Fruit fly (Drosophila melanogaster) whole organism, embryonic: ENCODE results near the gene CG43675.
A peak's percentile ranks its signal among the peaks of the same experiment; 100 is the strongest.

Source experiments
- B-H1 ChIP-seq: fragments of 200-800 bp; sonication (Bioruptor generic); IDR thresholded peaks from 3 replicates; pipeline ENCODE4 v1.3.6; 2022; ENCODE audit warnings: missing biosample characterization, missing genetic modification characterization
- Blimp-1 ChIP-seq: fragments of 200-800 bp; sonication (Bioruptor generic); optimal IDR thresholded peaks from 3 replicates; lab custom pipeline; 2018; ENCODE audit warnings: missing biosample characterization, missing genetic modification characterization, mild to moderate bottlenecking, moderate library complexity, missing genetic modification reagents
- C15 ChIP-seq: fragments of 200-800 bp; sonication (Bioruptor generic); IDR thresholded peaks from 3 replicates; pipeline ENCODE4 v1.3.6; 2022; ENCODE audit warnings: missing biosample characterization, missing genetic modification characterization
- CG11247 ChIP-seq: fragments of 200-800 bp; sonication (Bioruptor generic); IDR thresholded peaks from 2 replicates; pipeline ENCODE4 v1.3.6; 2022; ENCODE audit warnings: missing biosample characterization, missing genetic modification characterization
- CG13123 ChIP-seq: fragments of 200-800 bp; sonication (Bioruptor generic); optimal IDR thresholded peaks from 2 replicates; lab custom pipeline; 2016; ENCODE audit warnings: missing biosample characterization, missing genetic modification characterization
- CG13775 ChIP-seq: fragments of 200-800 bp; sonication (Bioruptor generic); optimal IDR thresholded peaks from 3 replicates; lab custom pipeline; 2017; ENCODE audit warnings: missing biosample characterization, mild to moderate bottlenecking, missing genetic modification characterization
- CG14710 ChIP-seq: fragments of 200-800 bp; sonication (Bioruptor generic); optimal IDR thresholded peaks from 3 replicates; lab custom pipeline; 2019; ENCODE audit warnings: missing biosample characterization, mild to moderate bottlenecking, missing genetic modification characterization, moderate library complexity
- CG15011 ChIP-seq: fragments of 200-800 bp; sonication (Bioruptor generic); optimal IDR thresholded peaks from 3 replicates; lab custom pipeline; 2018; ENCODE audit warnings: missing biosample characterization, mild to moderate bottlenecking, missing genetic modification characterization
- CG15269 ChIP-seq: fragments of 200-800 bp; sonication (Bioruptor generic); optimal IDR thresholded peaks from 2 replicates; lab custom pipeline; 2018; ENCODE audit warnings: missing biosample characterization, mild to moderate bottlenecking, missing genetic modification characterization, moderate library complexity
- CG15479 ChIP-seq: fragments of 200-800 bp; sonication (Bioruptor generic); optimal IDR thresholded peaks from 3 replicates; lab custom pipeline; 2019; ENCODE audit warnings: missing biosample characterization, mild to moderate bottlenecking, missing genetic modification characterization, moderate library complexity
- CG16813 ChIP-seq: fragments of 200-800 bp; sonication (Bioruptor generic); IDR thresholded peaks from 3 replicates; pipeline ENCODE4 v1.3.6; 2022; ENCODE audit warnings: missing biosample characterization, missing genetic modification characterization; ENCODE audit not compliant: partially characterized antibody
- CG18619 ChIP-seq: fragments of 200-800 bp; sonication (Bioruptor generic); optimal IDR thresholded peaks from 3 replicates; lab custom pipeline; 2017; ENCODE audit warnings: missing biosample characterization, mild to moderate bottlenecking, missing genetic modification characterization
- CG2202 ChIP-seq: fragments of 200-800 bp; sonication (Bioruptor generic); optimal IDR thresholded peaks from 2 replicates; lab custom pipeline; 2018; ENCODE audit warnings: missing biosample characterization, mild to moderate bottlenecking, missing genetic modification characterization
- CG3065 ChIP-seq: fragments of 200-800 bp; sonication (Bioruptor generic); optimal IDR thresholded peaks from 2 replicates; lab custom pipeline; 2016; ENCODE audit warnings: missing biosample characterization, missing genetic modification characterization
- CG4424 ChIP-seq: fragments of 200-800 bp; sonication (Bioruptor generic); optimal IDR thresholded peaks from 3 replicates; lab custom pipeline; 2016; ENCODE audit warnings: missing biosample characterization, missing genetic modification characterization
- CG4820 ChIP-seq: fragments of 200-800 bp; sonication (Bioruptor generic); optimal IDR thresholded peaks from 3 replicates; lab custom pipeline; 2016; ENCODE audit warnings: missing biosample characterization, missing genetic modification characterization
- CG7928 ChIP-seq: fragments of 200-800 bp; sonication (Bioruptor generic); optimal IDR thresholded peaks from 2 replicates; lab custom pipeline; 2017; ENCODE audit warnings: missing biosample characterization, mild to moderate bottlenecking, missing genetic modification characterization
- CG7963 ChIP-seq: fragments of 200-800 bp; sonication (Bioruptor generic); IDR thresholded peaks from 3 replicates; pipeline ENCODE4 v1.3.6; 2022; ENCODE audit warnings: missing biosample characterization, missing genetic modification characterization; ENCODE audit not compliant: partially characterized antibody
- CG8089 ChIP-seq: fragments of 200-800 bp; sonication (Bioruptor generic); optimal IDR thresholded peaks from 3 replicates; lab custom pipeline; 2016; ENCODE audit warnings: missing biosample characterization, missing genetic modification characterization
- CG8924 ChIP-seq: fragments of 200-800 bp; optimal IDR thresholded peaks from 3 replicates; lab custom pipeline; 2019; ENCODE audit warnings: missing biosample characterization, mild to moderate bottlenecking, missing genetic modification characterization, moderate library complexity
- CG9727 ChIP-seq: fragments of 200-800 bp; sonication (Bioruptor generic); optimal IDR thresholded peaks from 3 replicates; lab custom pipeline; 2017; ENCODE audit warnings: missing biosample characterization, mild to moderate bottlenecking, missing genetic modification characterization
- CG9876 ChIP-seq: fragments of 200-800 bp; sonication (Bioruptor generic); optimal IDR thresholded peaks from 2 replicates; lab custom pipeline; 2016; ENCODE audit warnings: missing biosample characterization, missing genetic modification characterization
- Camta ChIP-seq: fragments of 200-800 bp; sonication (Bioruptor generic); optimal IDR thresholded peaks from 2 replicates; lab custom pipeline; 2016; ENCODE audit warnings: missing biosample characterization, missing genetic modification characterization
- Dll ChIP-seq: fragments of 200-800 bp; sonication (Bioruptor generic); IDR thresholded peaks from 4 replicates; pipeline ENCODE4 v1.3.6; 2022; ENCODE audit warnings: missing biosample characterization, missing genetic modification characterization; ENCODE audit not compliant: partially characterized antibody
- ERR ChIP-seq: fragments of 200-800 bp; sonication (Bioruptor generic); optimal IDR thresholded peaks from 2 replicates; lab custom pipeline; 2016; ENCODE audit warnings: missing biosample characterization, missing genetic modification characterization
- Fer2 ChIP-seq: fragments of 200-800 bp; sonication (Bioruptor generic); optimal IDR thresholded peaks from 2 replicates; lab custom pipeline; 2018; ENCODE audit warnings: missing biosample characterization, mild to moderate bottlenecking, missing genetic modification characterization, moderate library complexity
- Hey ChIP-seq: fragments of 200-800 bp; sonication (Bioruptor generic); optimal IDR thresholded peaks from 3 replicates; lab custom pipeline; 2018; ENCODE audit warnings: missing biosample characterization, mild to moderate bottlenecking, missing genetic modification characterization
- HmgZ ChIP-seq: fragments of 200-800 bp; sonication (Bioruptor generic); optimal IDR thresholded peaks from 2 replicates; lab custom pipeline; 2018; ENCODE audit warnings: missing biosample characterization, mild to moderate bottlenecking, missing genetic modification characterization
- Hmr ChIP-seq: fragments of 200-800 bp; sonication (Bioruptor generic); optimal IDR thresholded peaks from 3 replicates; lab custom pipeline; 2017; ENCODE audit warnings: mild to moderate bottlenecking, missing biosample characterization, missing genetic modification reagents, missing genetic modification characterization
- MESR4 ChIP-seq: fragments of 200-800 bp; sonication (Bioruptor generic); optimal IDR thresholded peaks from 2 replicates; lab custom pipeline; 2018; ENCODE audit warnings: missing biosample characterization, mild to moderate bottlenecking, missing genetic modification characterization, moderate library complexity
- Mad ChIP-seq: fragments of 200-800 bp; sonication (Bioruptor generic); optimal IDR thresholded peaks from 2 replicates; lab custom pipeline; 2016; ENCODE audit warnings: missing biosample characterization, missing genetic modification characterization
- NK7.1 ChIP-seq: fragments of 200-800 bp; sonication (Bioruptor generic); optimal IDR thresholded peaks from 3 replicates; lab custom pipeline; 2016; ENCODE audit warnings: missing biosample characterization, missing genetic modification characterization
- Neu2 ChIP-seq: fragments of 200-800 bp; sonication (Bioruptor generic); optimal IDR thresholded peaks from 3 replicates; lab custom pipeline; 2016; ENCODE audit warnings: missing biosample characterization, missing genetic modification characterization, borderline replicate concordance
- Sin3A ChIP-seq: fragments of >200 bp; optimal IDR thresholded peaks from 2 replicates; lab custom pipeline; 2018
- Stat92E ChIP-seq, 3 experiments: fragments of >200 bp in 2 of 3; fragments of 200-800 bp in 1 of 3; sonication (Bioruptor generic) in 1 of 3; optimal IDR thresholded peaks; 2 replicates each; lab custom pipeline; 2017 to 2019; ENCODE audit warnings: missing biosample characterization in 3 of 3, missing genetic modification characterization in 3 of 3, mild to moderate bottlenecking in 1 of 3, moderate library complexity in 1 of 3
- Tbp ChIP-seq: fragments of >200 bp; optimal IDR thresholded peaks from 2 replicates; lab custom pipeline; 2018; ENCODE audit warnings: missing biosample characterization, missing genetic modification characterization
- Trl ChIP-seq, 3 experiments: fragments of >200 bp in 2 of 3; fragments of 200-800 bp in 1 of 3; sonication (Bioruptor generic) in 1 of 3; optimal IDR thresholded peaks; 2 replicates in 1 of 3; 3 replicates in 2 of 3; lab custom pipeline; 2016 to 2017; ENCODE audit warnings: missing biosample characterization in 1 of 3, missing genetic modification characterization in 1 of 3
- Xrp1 ChIP-seq: fragments of 200-800 bp; sonication (Bioruptor generic); IDR thresholded peaks from 2 replicates; pipeline ENCODE4 v1.3.6; 2022; ENCODE audit warnings: missing biosample characterization, missing genetic modification characterization
- al ChIP-seq: fragments of 200-800 bp; sonication (Bioruptor generic); IDR thresholded peaks from 2 replicates; pipeline ENCODE4 v1.3.6; 2022; ENCODE audit warnings: missing biosample characterization, missing genetic modification characterization
- ato ChIP-seq: fragments of 200-800 bp; sonication (Bioruptor generic); IDR thresholded peaks from 2 replicates; pipeline ENCODE4 v1.3.6; 2022; ENCODE audit warnings: missing biosample characterization, missing genetic modification characterization; ENCODE audit not compliant: partially characterized antibody
- bcd ChIP-seq: fragments of 200-800 bp; sonication (Bioruptor generic); optimal IDR thresholded peaks from 2 replicates; lab custom pipeline; 2017; ENCODE audit warnings: missing biosample characterization, mild to moderate bottlenecking, missing genetic modification characterization
- da ChIP-seq: fragments of 200-800 bp; sonication (Bioruptor generic); optimal IDR thresholded peaks from 2 replicates; lab custom pipeline; 2016; ENCODE audit warnings: missing biosample characterization, missing genetic modification characterization
- dimm ChIP-seq: fragments of 200-800 bp; sonication (Bioruptor generic); IDR thresholded peaks from 2 replicates; pipeline ENCODE4 v1.3.6; 2022; ENCODE audit warnings: missing biosample characterization, missing genetic modification characterization
- gcm2 ChIP-seq: fragments of 200-800 bp; sonication (Bioruptor generic); optimal IDR thresholded peaks from 2 replicates; lab custom pipeline; 2016; ENCODE audit warnings: missing biosample characterization, missing genetic modification characterization
- ken ChIP-seq: fragments of 200-800 bp; sonication (Bioruptor generic); IDR thresholded peaks from 3 replicates; pipeline ENCODE4 v1.3.6; 2022; ENCODE audit warnings: missing biosample characterization, missing genetic modification characterization
- lmd ChIP-seq: fragments of 200-800 bp; sonication (Bioruptor generic); IDR thresholded peaks from 2 replicates; pipeline ENCODE4 v1.3.6; 2022; ENCODE audit warnings: missing biosample characterization, missing genetic modification characterization
- ro ChIP-seq: fragments of 200-800 bp; sonication (Bioruptor generic); IDR thresholded peaks from 2 replicates; pipeline ENCODE4 v1.3.6; 2022; ENCODE audit warnings: missing biosample characterization, missing genetic modification characterization
- slbo ChIP-seq: fragments of 200-800 bp; sonication (Bioruptor generic); IDR thresholded peaks from 2 replicates; pipeline ENCODE4 v1.3.6; 2022; ENCODE audit warnings: missing biosample characterization, missing genetic modification characterization
- sug ChIP-seq: fragments of 200-800 bp; optimal IDR thresholded peaks from 2 replicates; lab custom pipeline; 2019; ENCODE audit warnings: missing biosample characterization, mild to moderate bottlenecking, missing genetic modification characterization, moderate library complexity
- twi ChIP-seq: fragments of 200-800 bp; optimal IDR thresholded peaks from 2 replicates; lab custom pipeline; 2019; ENCODE audit warnings: missing biosample characterization, mild to moderate bottlenecking, missing genetic modification characterization, moderate library complexity
- wdn ChIP-seq: fragments of 200-800 bp; sonication (Bioruptor generic); IDR thresholded peaks from 2 replicates; pipeline ENCODE4 v1.3.6; 2022; ENCODE audit warnings: missing biosample characterization, missing genetic modification characterization

Gene CG43675

dm6 chr3R:9353276-9353652 is 2.0 kb upstream of the CG43675 start (continued):
- TF ChIP-seq Tbp (GFP tag; lab: Kevin White, UChicago) = no peak
- no peak for TF ChIP-seq Hey (tag; lab: Kevin White, UChicago)
- no peak for TF ChIP-seq C15 (GFP tag; lab: Robert Waterston, UW)
- TF ChIP-seq Stat92E (GFP tag; optimal IDR thresholded peaks at IDR 0.05; lab: Kevin White, UChicago) = peak in 1 of 3 experiments; percentile 45
- TF ChIP-seq Sin3A = no peak
- TF ChIP-seq Neu2 = no peak
- TF ChIP-seq slbo (GFP tag; lab: Robert Waterston, UW) = no peak
- no peak for TF ChIP-seq B-H1 (GFP tag; lab: Robert Waterston, UW)
- no peak for TF ChIP-seq CG15479 (GFP tag; lab: Kevin White, UChicago)
- TF ChIP-seq CG4424 = peak; percentile 92
- TF ChIP-seq CG11247 (GFP tag; lab: Robert Waterston, UW) = no peak
- TF ChIP-seq Blimp-1 (GFP tag; lab: Kevin White, UChicago) = peak; percentile 92
- peak; percentile 27 for TF ChIP-seq Camta (GFP tag; lab: Kevin White, UChicago)
- peak; percentile 85 for TF ChIP-seq Hmr (GFP tag; lab: Kevin White, UChicago)
- TF ChIP-seq dimm (GFP tag; lab: Robert Waterston, UW) = no peak
- no peak for TF ChIP-seq Xrp1 (GFP tag; lab: Robert Waterston, UW)
- peak; percentile 92 for TF ChIP-seq CG9727 (GFP tag; lab: Kevin White, UChicago)
- TF ChIP-seq CG15269 (tag; lab: Kevin White, UChicago) = peak; percentile 92
- no peak for TF ChIP-seq CG7963 (GFP tag; lab: Robert Waterston, UW)
- no peak for TF ChIP-seq MESR4 (GFP tag; lab: Kevin White, UChicago)
- TF ChIP-seq da (GFP tag; lab: Kevin White, UChicago) = no peak
- TF ChIP-seq NK7.1 = peak; percentile 30
- no peak for TF ChIP-seq ken (GFP tag; lab: Robert Waterston, UW)
- TF ChIP-seq CG14710 (tag; lab: Kevin White, UChicago) = peak; percentile 92
- peak; percentile 27 for TF ChIP-seq HmgZ (tag; lab: Kevin White, UChicago)
- TF ChIP-seq lmd (GFP tag; lab: Robert Waterston, UW) = no peak
- peak; percentile 83 for TF ChIP-seq CG13775
- no peak for TF ChIP-seq al (GFP tag; lab: Robert Waterston, UW)
- TF ChIP-seq CG8089 (GFP tag; lab: Kevin White, UChicago) = peak; percentile 9
- TF ChIP-seq Mad (GFP tag; lab: Kevin White, UChicago) = peak; percentile 37
- TF ChIP-seq CG4820 (GFP tag; lab: Kevin White, UChicago) = peak; percentile 74
- no peak for TF ChIP-seq gcm2
- peak in 1 of 2 experiments; percentile 12 for TF ChIP-seq Trl (optimal IDR thresholded peaks at IDR 0.05; lab: Kevin White, UChicago)
- no peak for TF ChIP-seq Trl (GFP tag; optimal IDR thresholded peaks at IDR 0.05; lab: Kevin White, UChicago)
- no peak for TF ChIP-seq CG9876 (GFP tag; lab: Kevin White, UChicago)
- peak; percentile 30 for TF ChIP-seq Fer2
- TF ChIP-seq Dll (GFP tag; lab: Robert Waterston, UW) = no peak
- TF ChIP-seq CG7928 (GFP tag; lab: Kevin White, UChicago) = peak; percentile 40
- TF ChIP-seq CG15011 (GFP tag; lab: Kevin White, UChicago) = peak; percentile 72
- TF ChIP-seq sug (tag; lab: Kevin White, UChicago) = no peak
- TF ChIP-seq bcd (GFP tag; lab: Kevin White, UChicago) = peak; percentile 85
- TF ChIP-seq CG3065 (GFP tag; lab: Kevin White, UChicago) = peak; percentile 58
- peak; percentile 83 for TF ChIP-seq CG18619
- TF ChIP-seq CG13123 = peak; percentile 58
- no peak for TF ChIP-seq CG16813 (GFP tag; lab: Robert Waterston, UW)
- peak; percentile 70 for TF ChIP-seq twi
- no peak for TF ChIP-seq ERR (GFP tag; lab: Kevin White, UChicago)
- TF ChIP-seq wdn (GFP tag; lab: Robert Waterston, UW) = no peak
- TF ChIP-seq CG2202 = peak; percentile 75
- TF ChIP-seq ro (GFP tag; lab: Robert Waterston, UW) = no peak
- TF ChIP-seq CG8924 (tag; lab: Kevin White, UChicago) = peak; percentile 94
- TF ChIP-seq ato (GFP tag; lab: Robert Waterston, UW) = no peak
